Fruit fly (Drosophila melanogaster) whole organism, adult: Measurements from ENCODE around the gene Ubr1.

ENCODE experiments used
- CG11617 ChIP-seq: fragments of 200-800 bp; sonication (Bioruptor generic); optimal IDR thresholded peaks from 2 replicates; lab custom pipeline; 2017; ENCODE audit warnings: mild to moderate bottlenecking, missing biosample characterization, missing genetic modification reagents, missing genetic modification characterization
- CG1620 ChIP-seq: fragments of 200-800 bp; sonication (Bioruptor generic); optimal IDR thresholded peaks from 2 replicates; lab custom pipeline; 2016; ENCODE audit warnings: missing biosample characterization, missing genetic modification characterization
- CG33017 ChIP-seq: fragments of 200-800 bp; sonication (Bioruptor generic); optimal IDR thresholded peaks from 2 replicates; lab custom pipeline; 2018; ENCODE audit warnings: missing biosample characterization, mild to moderate bottlenecking, missing genetic modification characterization, moderate library complexity
- CG5204 ChIP-seq: fragments of 200-800 bp; sonication (Bioruptor generic); optimal IDR thresholded peaks from 2 replicates; lab custom pipeline; 2016; ENCODE audit warnings: missing biosample characterization, missing genetic modification characterization
- CG7101 ChIP-seq: fragments of 200-800 bp; sonication (Bioruptor generic); optimal IDR thresholded peaks from 2 replicates; lab custom pipeline; 2018; ENCODE audit warnings: missing biosample characterization, mild to moderate bottlenecking, missing genetic modification characterization, moderate library complexity
- Clk ChIP-seq: fragments of 200-800 bp; sonication (Bioruptor generic); optimal IDR thresholded peaks from 2 replicates; lab custom pipeline; 2017; ENCODE audit warnings: missing biosample characterization, missing genetic modification characterization
- Hr96 ChIP-seq: fragments of 200-800 bp; sonication (Bioruptor generic); optimal IDR thresholded peaks from 2 replicates; lab custom pipeline; 2016; ENCODE audit warnings: missing biosample characterization, missing genetic modification characterization
- Mnt ChIP-seq: fragments of 200-800 bp; sonication (Bioruptor generic); optimal IDR thresholded peaks from 2 replicates; lab custom pipeline; 2016; ENCODE audit warnings: missing biosample characterization, mild to moderate bottlenecking, missing genetic modification characterization
- bab1 ChIP-seq: fragments of 200-800 bp; sonication (Bioruptor generic); optimal IDR thresholded peaks from 3 replicates; lab custom pipeline; 2019; ENCODE audit warnings: missing biosample characterization, mild to moderate bottlenecking, missing genetic modification characterization, moderate library complexity
- cnc ChIP-seq, 2 experiments: fragments of >200 bp; optimal IDR thresholded peaks; 2 replicates each; lab custom pipeline; 2017
- kay ChIP-seq: fragments of 200-800 bp; sonication (Bioruptor generic); peaks from one replicate; lab custom pipeline; 2016; ENCODE audit warnings: missing biosample characterization, missing genetic modification characterization, borderline replicate concordance
- pad ChIP-seq: fragments of 200-800 bp; sonication (Bioruptor generic); optimal IDR thresholded peaks from 3 replicates; lab custom pipeline; 2017; ENCODE audit warnings: missing biosample characterization, missing genetic modification characterization, mild to moderate bottlenecking, moderate library complexity, missing genetic modification reagents
- tj ChIP-seq: fragments of 200-800 bp; sonication (Bioruptor generic); optimal IDR thresholded peaks from 3 replicates; lab custom pipeline; 2017; ENCODE audit warnings: missing biosample characterization, mild to moderate bottlenecking, missing genetic modification characterization, moderate library complexity

dm6 chrX:16931994-16932819 is 36.3 kb downstream of the Ubr1 start:
- TF ChIP-seq Hr96 (GFP tag; lab: Kevin White, UChicago) (no peak), pad (GFP tag; lab: Kevin White, UChicago) (no peak), Clk (no peak), CG5204 (GFP tag; lab: Kevin White, UChicago) (no peak), cnc (optimal IDR thresholded peaks at IDR 0.05; lab: Kevin White, UChicago) (no peak), Mnt (GFP tag; lab: Kevin White, UChicago) (no peak), kay (GFP tag; lab: Kevin White, UChicago) (peak; percentile 27), CG33017 (no peak), CG1620 (GFP tag; lab: Kevin White, UChicago) (no peak), bab1 (GFP tag; lab: Kevin White, UChicago) (no peak), tj (GFP tag; lab: Kevin White, UChicago) (no peak), CG11617 (no peak), CG7101 (no peak)
